Fruit fly (Drosophila melanogaster): Measurements from ENCODE around the gene SLIRP1.

The SLIRP1 gene

dm6 chrX:21339476-21339931 is 20.4 kb upstream of the SLIRP1 start, which contains the start of the genes tty and fliI:
TSS of gene tty (minus strand) at chrX:21339676.
TSS of gene fliI (plus strand) at chrX:21339741.
- TF ChIP-seq lov (optimal IDR thresholded peaks at IDR 0.05) (no peak), lov (GFP tag; IDR thresholded peaks at IDR 0.05) (peak; percentile 85), CG12942 (GFP tag; optimal IDR thresholded peaks at IDR 0.05) (peak; percentile 81), mirr (GFP tag; optimal IDR thresholded peaks at IDR 0.05) (peak; percentile 25), CG17385 (GFP tag; optimal IDR thresholded peaks at IDR 0.05) (peak; percentile 90), crp (GFP tag; optimal IDR thresholded peaks at IDR 0.05) (peak in 1 of 2 experiments; percentile 56), Trl (optimal IDR thresholded peaks at IDR 0.05) (no peak), Trl (GFP tag; optimal IDR thresholded peaks at IDR 0.05) (peak; percentile 80), CG9932 (GFP tag; IDR thresholded peaks at IDR 0.05) (peak; percentile 91), zen (tag; optimal IDR thresholded peaks at IDR 0.05) (peak; percentile 51), Lpt (GFP tag; optimal IDR thresholded peaks at IDR 0.05) (no peak), CG31365 (tag; optimal IDR thresholded peaks at IDR 0.05) (no peak), D19B (GFP tag; optimal IDR thresholded peaks at IDR 0.05) (peak; percentile 66), Oaz (GFP tag; IDR thresholded peaks at IDR 0.05) (peak; percentile 68), CG9609 (GFP tag; optimal IDR thresholded peaks at IDR 0.05) (peak; percentile 84), CG12104 (GFP tag; optimal IDR thresholded peaks at IDR 0.05) (peak; percentile 72), chm (GFP tag; IDR thresholded peaks at IDR 0.05) (peak; percentile 91), CG15073 (GFP tag; optimal IDR thresholded peaks at IDR 0.05) (peak; percentile 93), twi (tag; optimal IDR thresholded peaks at IDR 0.05) (peak; percentile 41), Med (GFP tag) (peak; percentile 98), fu2 (GFP tag; optimal IDR thresholded peaks at IDR 0.05) (peak; percentile 76), D19A (tag; optimal IDR thresholded peaks at IDR 0.05) (peak; percentile 54), cwo (GFP tag; optimal IDR thresholded peaks at IDR 0.05) (peak; percentile 60), CG12236 (GFP tag; optimal IDR thresholded peaks at IDR 0.05) (peak; percentile 50), odd (GFP tag; optimal IDR thresholded peaks at IDR 0.05) (no peak), disco-r (GFP tag; optimal IDR thresholded peaks at IDR 0.05) (peak; percentile 74), org-1 (GFP tag; optimal IDR thresholded peaks at IDR 0.05) (peak; percentile 54), Gsc (GFP tag; IDR thresholded peaks at IDR 0.05) (peak; percentile 80), Oli (tag; optimal IDR thresholded peaks at IDR 0.05) (peak; percentile 69), CG16779 (GFP tag; IDR thresholded peaks at IDR 0.05) (peak; percentile 53; the same call in 1 of the 2 replicates), CG8478 (optimal IDR thresholded peaks at IDR 0.05) (no peak), tll (GFP tag; optimal IDR thresholded peaks at IDR 0.05) (no peak), HHEX (GFP tag; optimal IDR thresholded peaks at IDR 0.05) (peak; percentile 77), ac (GFP tag; optimal IDR thresholded peaks at IDR 0.05) (no peak), chif (GFP tag; optimal IDR thresholded peaks at IDR 0.05) (peak; percentile 74 to 82), prd (optimal IDR thresholded peaks at IDR 0.05) (no peak), prd (GFP tag; IDR thresholded peaks at IDR 0.05) (peak; percentile 94), CG10431 (GFP tag; optimal IDR thresholded peaks at IDR 0.05) (no peak), Opbp (GFP tag; IDR thresholded peaks at IDR 0.05; ENCODE audit: partially characterized antibody) (peak; percentile 65), CG15696 (tag; optimal IDR thresholded peaks at IDR 0.05) (peak; percentile 13), sima (GFP tag; optimal IDR thresholded peaks at IDR 0.05) (peak; percentile 21), CG1603 (tag; optimal IDR thresholded peaks at IDR 0.05) (peak; percentile 88), Fer3 (tag; optimal IDR thresholded peaks at IDR 0.05) (peak; percentile 72), Sin3A (optimal IDR thresholded peaks at IDR 0.05) (peak; percentile 73), CG8944 (GFP tag; optimal IDR thresholded peaks at IDR 0.05) (peak; percentile 87), pho (GFP tag; optimal IDR thresholded peaks at IDR 0.05) (peak; percentile 81), Asciz (GFP tag; optimal IDR thresholded peaks at IDR 0.05) (no peak), CG3281 (GFP tag; optimal IDR thresholded peaks at IDR 0.05) (peak; percentile 74), Pdp1 (GFP tag; optimal IDR thresholded peaks at IDR 0.05) (peak; percentile 85 to 89), NFAT (GFP tag; IDR thresholded peaks at IDR 0.05) (peak; percentile 90), yki (optimal IDR thresholded peaks at IDR 0.05) (no peak), CG5953 (GFP tag; IDR thresholded peaks at IDR 0.05) (peak; percentile 69; the same call in 1 of the 2 replicates)

All from whole organism, embryonic.